Fruit fly (Drosophila melanogaster): ENCODE results near the gene Bruce.

dm6 chr3R:10274829-10275228 lies 56.3 kb downstream of the Bruce start:
- TF ChIP-seq CG10669 (GFP tag; optimal IDR thresholded peaks at IDR 0.05) (no peak), OdsH (GFP tag; optimal IDR thresholded peaks at IDR 0.05) (no peak)

Data from whole organism, prepupa.